Worm (Caenorhabditis elegans): ENCODE measurements around the gene srd-39.

The srd-39 gene

DNA sequence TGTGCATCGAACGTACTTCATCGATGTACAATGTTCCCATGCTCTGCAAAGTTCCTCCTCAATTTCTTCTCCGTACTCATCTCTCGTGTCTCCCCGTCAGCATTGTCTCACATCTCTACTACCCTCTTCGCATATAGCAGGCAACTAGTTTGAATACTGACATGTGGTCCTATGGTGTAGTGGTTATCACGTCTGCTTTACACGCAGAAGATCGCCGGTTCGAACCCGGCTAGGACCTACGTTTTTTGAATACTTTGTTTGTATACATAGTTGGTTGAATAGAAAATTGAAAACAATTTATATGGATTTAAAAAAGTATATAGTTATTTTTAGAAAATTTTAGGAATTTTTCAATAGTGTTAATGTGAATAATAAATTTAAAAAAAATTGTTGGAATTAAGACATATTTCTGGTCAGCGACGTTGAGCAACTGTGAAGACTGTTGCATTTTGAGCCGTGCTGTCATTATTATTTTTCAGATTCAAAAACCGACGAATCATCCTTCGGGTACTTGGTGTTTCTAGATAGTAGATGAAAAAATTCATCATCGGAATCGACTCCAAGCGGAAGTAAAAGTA lies 6.6 kb upstream of the srd-39 start (continued):
- TF ChIP-seq vab-7 (GFP tag; IDR thresholded peaks at IDR 0.05) (peak; percentile 98), lin-38 (GFP tag; IDR thresholded peaks at IDR 0.05) (no peak), saeg-2 (GFP tag; IDR thresholded peaks at IDR 0.05) (peak; percentile 72), mxl-2 (GFP tag; conservative IDR thresholded peaks at IDR 0.05) (peak; percentile 79), spr-1 (tag; optimal IDR thresholded peaks at IDR 0.05) (peak; percentile 79), daf-19 (GFP tag; conservative IDR thresholded peaks at IDR 0.05) (peak; percentile 97), ceh-32 (tag; optimal IDR thresholded peaks at IDR 0.05; ENCODE audit: poor library complexity) (peak; percentile 79), nhr-28 (tag; optimal IDR thresholded peaks at IDR 0.05) (peak; percentile 57), hif-1 (tag; optimal IDR thresholded peaks at IDR 0.05) (no peak), nhr-102 (tag; optimal IDR thresholded peaks at IDR 0.05) (peak; percentile 91), gei-8 (GFP tag; optimal IDR thresholded peaks at IDR 0.05) (peak; percentile 74), nhr-237 (tag; optimal IDR thresholded peaks at IDR 0.05) (no peak), pqm-1 (tag; optimal IDR thresholded peaks at IDR 0.05) (no peak), aly-2 (tag; optimal IDR thresholded peaks at IDR 0.05) (no peak), hmg-1.1 (GFP tag; IDR thresholded peaks at IDR 0.05) (peak; percentile 98), ZK337.2 (GFP tag; IDR thresholded peaks at IDR 0.05) (peak; percentile 87), unc-39 (tag; optimal IDR thresholded peaks at IDR 0.05) (no peak), dpl-1 (GFP tag; optimal IDR thresholded peaks at IDR 0.05) (peak; percentile 57), D1046.2 (GFP tag; IDR thresholded peaks at IDR 0.05) (peak; percentile 91), madf-5 (GFP tag; IDR thresholded peaks at IDR 0.05) (peak; percentile 87 to 97), F49E8.2 (tag; optimal IDR thresholded peaks at IDR 0.05; ENCODE audit: borderline replicate concordance) (peak; percentile 87), ceh-20 (GFP tag; IDR thresholded peaks at IDR 0.05) (peak; percentile 85), mdl-1 (tag; optimal IDR thresholded peaks at IDR 0.05) (peak; percentile 42 to 64), attf-4 (tag; optimal IDR thresholded peaks at IDR 0.05) (no peak), mxl-3 (GFP tag; optimal IDR thresholded peaks at IDR 0.05) (peak; percentile 72), aha-1 (tag) (peak; percentile 80), dmd-9 (GFP tag; IDR thresholded peaks at IDR 0.05) (peak; percentile 72; the same call in 1 of the 2 replicates), ceh-62 (tag; optimal IDR thresholded peaks at IDR 0.05) (no peak), jun-1 (tag; optimal IDR thresholded peaks at IDR 0.05) (peak; percentile 43), rbr-2 (tag; optimal IDR thresholded peaks at IDR 0.05) (peak; percentile 90), ama-1 (optimal IDR thresholded peaks at IDR 0.05) (no peak), nhr-77 (tag; optimal IDR thresholded peaks at IDR 0.05) (peak; percentile 71), nhr-48 (tag; optimal IDR thresholded peaks at IDR 0.05) (peak; percentile 78), lim-7 (GFP tag; IDR thresholded peaks at IDR 0.05) (peak; percentile 98), egl-43 (GFP tag; IDR thresholded peaks at IDR 0.05) (no peak), zip-2 (tag; optimal IDR thresholded peaks at IDR 0.05) (peak; percentile 62), nhr-25 (tag; optimal IDR thresholded peaks at IDR 0.05; ENCODE audit: borderline replicate concordance, insufficient read depth) (no peak), mdt-29 (GFP tag; IDR thresholded peaks at IDR 0.05) (peak; percentile 90), R02D3.7 (tag; optimal IDR thresholded peaks at IDR 0.05) (no peak), daf-16 (GFP tag; optimal IDR thresholded peaks at IDR 0.05) (peak; percentile 87 to 97), daf-16 (tag; optimal IDR thresholded peaks at IDR 0.05) (peak; percentile 89), unc-130 (GFP tag; optimal IDR thresholded peaks at IDR 0.05) (peak; percentile 81), F37D6.2 (tag; optimal IDR thresholded peaks at IDR 0.05) (peak; percentile 78), T26A8.4 (GFP tag; IDR thresholded peaks at IDR 0.05) (no peak), egl-27 (tag; optimal IDR thresholded peaks at IDR 0.05) (no peak), dmd-8 (GFP tag; IDR thresholded peaks at IDR 0.05) (peak; percentile 97), F10B5.3 (tag; optimal IDR thresholded peaks at IDR 0.05) (peak; percentile 82), Y5F2A.4 (GFP tag; optimal IDR thresholded peaks at IDR 0.05) (peak; percentile 81), dmd-6 (GFP tag; IDR thresholded peaks at IDR 0.05) (peak; percentile 76), arid-1 (GFP tag; conservative IDR thresholded peaks at IDR 0.05) (peak; percentile 91), nhr-111 (GFP tag; optimal IDR thresholded peaks at IDR 0.05) (peak; percentile 85), nhr-42 (GFP tag; IDR thresholded peaks at IDR 0.05) (peak; percentile 77)

Measured in whole organism, L4 larva.